Fruit fly (Drosophila melanogaster): ENCODE results near the gene MED7.

MED7 gene

dm6 chr3R:10784058-10784499 is 23.2 kb upstream of the MED7 start, which contains the start of the genes mRpL37 and Rbp1 (continued):
- TF ChIP-seq CG11398 (GFP tag; optimal IDR thresholded peaks at IDR 0.05), result no peak
- peak; percentile 50 for TF ChIP-seq pzg (GFP tag; optimal IDR thresholded peaks at IDR 0.05)
- peak; percentile 11 for TF ChIP-seq CG6654 (GFP tag; optimal IDR thresholded peaks at IDR 0.05)
- peak; percentile 59 for TF ChIP-seq CG4854 (GFP tag; optimal IDR thresholded peaks at IDR 0.05)
- no peak for TF ChIP-seq odd (GFP tag; optimal IDR thresholded peaks at IDR 0.05)
- TF ChIP-seq CG18011 (GFP tag; optimal IDR thresholded peaks at IDR 0.05), result peak; percentile 55
- TF ChIP-seq pum (GFP tag; optimal IDR thresholded peaks at IDR 0.05), result peak; percentile 71
- peak; percentile 41; the same call in 1 of the 3 replicates for TF ChIP-seq zfh1 (GFP tag; IDR thresholded peaks at IDR 0.05)
- peak; percentile 81 for TF ChIP-seq CG11504 (tag; optimal IDR thresholded peaks at IDR 0.05)
- no peak for TF ChIP-seq Hr39 (optimal IDR thresholded peaks at IDR 0.05)
- TF ChIP-seq trh (GFP tag; optimal IDR thresholded peaks at IDR 0.05), result peak; percentile 11
- peak; percentile 43; the same call in 1 of the 3 replicates for TF ChIP-seq CG7357 (GFP tag; IDR thresholded peaks at IDR 0.05)
- no peak for TF ChIP-seq D19A (tag; optimal IDR thresholded peaks at IDR 0.05)
- TF ChIP-seq CG18619 (GFP tag; optimal IDR thresholded peaks at IDR 0.05), result peak; percentile 52
- TF ChIP-seq CG1792 (GFP tag; optimal IDR thresholded peaks at IDR 0.05), result no peak
- TF ChIP-seq CG12769 (tag; optimal IDR thresholded peaks at IDR 0.05), result no peak
- TF ChIP-seq Poxn (GFP tag; IDR thresholded peaks at IDR 0.05), result no peak
- TF ChIP-seq insv (GFP tag; optimal IDR thresholded peaks at IDR 0.05), result peak in 1 of 2 experiments; percentile 42
- peak; percentile 67 for TF ChIP-seq Max (GFP tag; optimal IDR thresholded peaks at IDR 0.05)
- no peak for TF ChIP-seq CG10431 (GFP tag; optimal IDR thresholded peaks at IDR 0.05)
- TF ChIP-seq twi (tag; optimal IDR thresholded peaks at IDR 0.05), result peak; percentile 76
- TF ChIP-seq NK7.1 (GFP tag; optimal IDR thresholded peaks at IDR 0.05), result no peak
- peak; percentile 34; the same call in 1 of the 3 replicates for TF ChIP-seq CG14050 (GFP tag; IDR thresholded peaks at IDR 0.05)
- peak; percentile 21 for TF ChIP-seq CG7928 (GFP tag; optimal IDR thresholded peaks at IDR 0.05)
- TF ChIP-seq knrl (GFP tag; IDR thresholded peaks at IDR 0.05; ENCODE audit: partially characterized antibody), result peak; percentile 96
- TF ChIP-seq Doc3 (GFP tag; IDR thresholded peaks at IDR 0.05; ENCODE audit: partially characterized antibody), result peak; percentile 84
- TF ChIP-seq CG31365 (tag; optimal IDR thresholded peaks at IDR 0.05), result no peak
- TF ChIP-seq CG30020 (tag; optimal IDR thresholded peaks at IDR 0.05), result peak; percentile 85
- no peak for TF ChIP-seq tap (tag; optimal IDR thresholded peaks at IDR 0.05)
- TF ChIP-seq CG11093 (GFP tag; IDR thresholded peaks at IDR 0.05), result peak; percentile 80; the same call in 2 of the 3 replicates
- TF ChIP-seq zf30C (GFP tag; optimal IDR thresholded peaks at IDR 0.05), result no peak
- no peak for TF ChIP-seq sim (GFP tag; IDR thresholded peaks at IDR 0.05)
- peak; percentile 98 for TF ChIP-seq CG3995 (GFP tag; optimal IDR thresholded peaks at IDR 0.05)
- no peak for TF ChIP-seq exex (tag; optimal IDR thresholded peaks at IDR 0.05)
- TF ChIP-seq ttk (GFP tag; IDR thresholded peaks at IDR 0.05), result peak; percentile 63
- TF ChIP-seq unc-4 (GFP tag; IDR thresholded peaks at IDR 0.05; ENCODE audit: partially characterized antibody), result peak; percentile 94
- TF ChIP-seq pan (optimal IDR thresholded peaks at IDR 0.05), result no peak
- no peak for TF ChIP-seq pan (GFP tag; optimal IDR thresholded peaks at IDR 0.05 in 1 of 2, IDR thresholded peaks at IDR 0.05 in 1 of 2)
- peak; percentile 81 for TF ChIP-seq bcd (GFP tag; optimal IDR thresholded peaks at IDR 0.05)
- peak; percentile 80 for TF ChIP-seq Hsf (GFP tag; optimal IDR thresholded peaks at IDR 0.05)
- peak; percentile 1 for TF ChIP-seq CG34376 (GFP tag; optimal IDR thresholded peaks at IDR 0.05)
- peak; percentile 84 for TF ChIP-seq CG8765 (GFP tag; IDR thresholded peaks at IDR 0.05)
- TF ChIP-seq psq (GFP tag; optimal IDR thresholded peaks at IDR 0.05), result peak; percentile 41
- no peak for TF ChIP-seq Lpt (GFP tag; optimal IDR thresholded peaks at IDR 0.05)
- TF ChIP-seq abd-A (tag; optimal IDR thresholded peaks at IDR 0.05), result no peak

All from whole organism, embryonic.